Worm (Caenorhabditis elegans): ENCODE data around the gene F54A3.6.

DNA sequence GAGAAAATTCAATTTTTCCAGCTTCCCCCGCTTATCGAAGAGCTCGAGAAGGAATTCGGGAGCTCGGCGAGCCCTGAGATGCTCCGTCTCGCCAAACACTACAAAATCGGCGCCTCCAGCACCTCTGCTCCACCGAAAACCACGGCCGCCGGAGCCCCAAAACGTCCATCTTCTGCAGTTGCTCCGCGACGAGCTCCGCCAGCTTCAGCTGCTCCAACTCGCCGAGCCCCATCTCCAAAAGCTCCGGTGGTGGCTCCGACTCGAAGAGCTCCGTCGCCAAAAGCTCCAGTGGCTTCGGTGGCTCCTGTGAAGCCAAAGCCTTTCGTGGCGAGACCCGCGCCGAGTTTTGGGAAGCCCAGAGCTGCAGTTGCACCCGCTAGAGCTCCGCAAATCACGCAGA, 19.3 kb upstream of the F54A3.6 start:
- TF ChIP-seq elt-3 (tag; optimal IDR thresholded peaks at IDR 0.05) (no peak), lsy-2 (tag; optimal IDR thresholded peaks at IDR 0.05) (no peak)
